Worm (Caenorhabditis elegans) whole organism, L4 larva: Measurements from ENCODE around the gene nas-9.

Experiments used
- D1046.2 ChIP-seq: fragments of 200-800 bp; sonication (Bioruptor generic); IDR thresholded peaks from 2 replicates; pipeline ENCODE4 v1.3.6; 2022; ENCODE audit warnings: missing genetic modification characterization, missing compliant biosample characterization
- F44E2.7 ChIP-seq: fragments of 200-800 bp; sonication (Bioruptor generic); IDR thresholded peaks from 2 replicates; pipeline ENCODE4 v2.1.2; 2022; ENCODE audit warnings: missing genetic modification characterization, missing compliant biosample characterization
- aha-1 ChIP-seq: fragments of 150-350 bp; peaks from one replicate; lab custom pipeline; 2014; ENCODE audit warnings: missing biosample characterization, missing genetic modification characterization
- arid-1 ChIP-seq: fragments of 200-800 bp; sonication (Bioruptor generic); conservative IDR thresholded peaks from 2 replicates; pipeline ENCODE4 v1.3.6; 2022; ENCODE audit warnings: missing genetic modification reagents, missing genetic modification characterization, missing compliant biosample characterization
- attf-4 ChIP-seq: sonication (generic microtip); optimal IDR thresholded peaks from 3 replicates; lab custom pipeline; 2017; ENCODE audit warnings: missing biosample characterization, missing genetic modification characterization
- ceh-20 ChIP-seq: fragments of 200-800 bp; sonication (Bioruptor generic); IDR thresholded peaks from 2 replicates; pipeline ENCODE4 v1.3.6; 2022; ENCODE audit warnings: missing genetic modification reagents, missing genetic modification characterization, missing compliant biosample characterization
- ceh-32 ChIP-seq: sonication (generic microtip); optimal IDR thresholded peaks from 2 replicates; lab custom pipeline; 2016; ENCODE audit warnings: mild to moderate bottlenecking, missing genetic modification characterization, missing compliant biosample characterization; ENCODE audit not compliant: poor library complexity
- ceh-62 ChIP-seq: sonication (generic microtip); optimal IDR thresholded peaks from 2 replicates; lab custom pipeline; 2017; ENCODE audit warnings: missing biosample characterization, missing genetic modification characterization
- daf-16 ChIP-seq, 3 experiments: sonication (generic microtip); optimal IDR thresholded peaks; 2 replicates each; lab custom pipeline; 2016 to 2017; ENCODE audit warnings: missing genetic modification characterization in 3 of 3, missing genetic modification reagents in 3 of 3, mild to moderate bottlenecking in 2 of 3, missing compliant biosample characterization in 2 of 3, missing biosample characterization in 1 of 3, moderate library complexity in 1 of 3
- daf-19 ChIP-seq: fragments of 200-800 bp; sonication (Bioruptor generic); conservative IDR thresholded peaks from 2 replicates; pipeline ENCODE4 v1.3.6; 2022; ENCODE audit warnings: missing genetic modification characterization, missing compliant biosample characterization
- dmd-6 ChIP-seq: fragments of 200-800 bp; sonication (Bioruptor generic); IDR thresholded peaks from 2 replicates; pipeline ENCODE4 v1.3.6; 2022; ENCODE audit warnings: missing genetic modification reagents, missing genetic modification characterization, missing compliant biosample characterization
- duxl-1 ChIP-seq: sonication (generic microtip); optimal IDR thresholded peaks from 2 replicates; lab custom pipeline; 2016; ENCODE audit warnings: mild to moderate bottlenecking, missing genetic modification characterization, moderate library complexity, missing compliant biosample characterization; ENCODE audit not compliant: poor library complexity
- dve-1 ChIP-seq: sonication (generic microtip); optimal IDR thresholded peaks from 2 replicates; lab custom pipeline; 2017; ENCODE audit warnings: antibody characterized with exemption, mild to moderate bottlenecking, missing genetic modification characterization, missing compliant biosample characterization; ENCODE audit not compliant: insufficient read depth
- egl-43 ChIP-seq: fragments of 200-800 bp; sonication (Bioruptor generic); IDR thresholded peaks from 2 replicates; pipeline ENCODE4 v1.3.6; 2022; ENCODE audit warnings: missing genetic modification reagents, missing genetic modification characterization, missing compliant biosample characterization
- hlh-11 ChIP-seq: fragments of 200-800 bp; sonication (Bioruptor generic); optimal IDR thresholded peaks from 2 replicates; lab custom pipeline; 2018; ENCODE audit warnings: mild to moderate bottlenecking, missing genetic modification characterization, missing compliant biosample characterization
- hlh-30 ChIP-seq: sonication (generic microtip); optimal IDR thresholded peaks from 2 replicates; lab custom pipeline; 2017; ENCODE audit warnings: antibody characterized with exemption, mild to moderate bottlenecking, missing genetic modification characterization, missing compliant biosample characterization; ENCODE audit not compliant: insufficient read depth
- lin-1 ChIP-seq: fragments of 200-800 bp; sonication (Bioruptor generic); IDR thresholded peaks from 2 replicates; pipeline ENCODE4 v1.3.6; 2022; ENCODE audit warnings: missing genetic modification reagents, missing genetic modification characterization, missing compliant biosample characterization
- lin-15B ChIP-seq: fragments of 150-350 bp; sonication (generic microtip); optimal IDR thresholded peaks from 3 replicates; lab custom pipeline; 2014; ENCODE audit warnings: missing biosample characterization, missing genetic modification characterization
- lsy-2 ChIP-seq, 2 experiments: fragments of 150-350 bp in 1 of 2; sonication (generic microtip) in 1 of 2; optimal IDR thresholded peaks; 2 replicates each; lab custom pipeline; 2014 to 2017; ENCODE audit warnings: missing biosample characterization in 2 of 2, missing genetic modification characterization in 2 of 2
- madf-5 ChIP-seq, 2 experiments: fragments of 200-800 bp; sonication (Bioruptor generic); IDR thresholded peaks; 2 replicates each; pipeline ENCODE4 v1.3.6; 2022; ENCODE audit warnings: missing compliant biosample characterization in 2 of 2, missing genetic modification characterization in 2 of 2
- madf-9 ChIP-seq: fragments of 200-800 bp; sonication (Bioruptor generic); conservative IDR thresholded peaks from 2 replicates; pipeline ENCODE4 v1.3.6; 2022; ENCODE audit warnings: missing genetic modification reagents, missing genetic modification characterization, missing compliant biosample characterization
- mdl-1 ChIP-seq, 2 experiments: fragments of 150-350 bp in 1 of 2; sonication (generic microtip) in 1 of 2; optimal IDR thresholded peaks; 2 replicates each; lab custom pipeline; 2014 to 2017; ENCODE audit warnings: missing biosample characterization in 2 of 2, missing genetic modification characterization in 2 of 2
- mdt-29 ChIP-seq: fragments of 200-800 bp; sonication (Bioruptor generic); IDR thresholded peaks from 2 replicates; pipeline ENCODE4 v1.3.6; 2022; ENCODE audit warnings: missing genetic modification reagents, missing genetic modification characterization, missing compliant biosample characterization
- mep-1 ChIP-seq: fragments of 150-350 bp; sonication (generic microtip); optimal IDR thresholded peaks from 3 replicates; lab custom pipeline; 2014; ENCODE audit warnings: missing biosample characterization, missing genetic modification characterization
- mxl-3 ChIP-seq: fragments of 200-800 bp; sonication (Bioruptor generic); optimal IDR thresholded peaks from 2 replicates; lab custom pipeline; 2018; ENCODE audit warnings: mild to moderate bottlenecking, missing genetic modification characterization, missing compliant biosample characterization
- nhr-102 ChIP-seq: sonication (generic microtip); optimal IDR thresholded peaks from 2 replicates; lab custom pipeline; 2016; ENCODE audit warnings: mild to moderate bottlenecking, missing genetic modification characterization, moderate library complexity, missing compliant biosample characterization
- nhr-111 ChIP-seq: fragments of 200-800 bp; sonication (Bioruptor generic); optimal IDR thresholded peaks from 2 replicates; lab custom pipeline; 2018; ENCODE audit warnings: mild to moderate bottlenecking, missing genetic modification characterization, missing compliant biosample characterization
- nhr-28 ChIP-seq: fragments of 150-350 bp; optimal IDR thresholded peaks from 2 replicates; lab custom pipeline; 2014; ENCODE audit warnings: missing biosample characterization, missing genetic modification characterization
- nhr-42 ChIP-seq: fragments of 200-800 bp; sonication (Bioruptor generic); IDR thresholded peaks from 2 replicates; pipeline ENCODE4 v1.3.6; 2022; ENCODE audit warnings: missing genetic modification characterization, missing compliant biosample characterization
- nhr-77 ChIP-seq: fragments of 150-350 bp; optimal IDR thresholded peaks from 2 replicates; lab custom pipeline; 2014; ENCODE audit warnings: missing biosample characterization, missing genetic modification characterization
- pha-4 ChIP-seq, 2 experiments: fragments of 150-350 bp in 1 of 2; fragments of 200-800 bp in 1 of 2; sonication (Bioruptor generic) in 1 of 2; IDR thresholded peaks in 1 of 2; optimal IDR thresholded peaks in 1 of 2; 2 replicates each; pipeline versions ENCODE4 v1.3.6 to Lab custom; 2014 to 2022; ENCODE audit warnings: missing genetic modification characterization in 2 of 2, missing genetic modification reagents in 2 of 2, missing biosample characterization in 1 of 2, missing compliant biosample characterization in 1 of 2
- pqm-1 ChIP-seq: sonication (generic microtip); optimal IDR thresholded peaks from 2 replicates; lab custom pipeline; 2017; ENCODE audit warnings: missing biosample characterization, missing genetic modification characterization
- rbr-2 ChIP-seq: sonication (generic microtip); optimal IDR thresholded peaks from 2 replicates; lab custom pipeline; 2016; ENCODE audit warnings: missing genotype, missing genetic modification characterization, missing compliant biosample characterization
- set-16 ChIP-seq: fragments of 200-800 bp; sonication (Bioruptor generic); IDR thresholded peaks from 2 replicates; pipeline ENCODE4 v1.3.6; 2022; ENCODE audit warnings: missing genetic modification reagents, missing genetic modification characterization, missing compliant biosample characterization
- skn-1 ChIP-seq: fragments of 150-350 bp; optimal IDR thresholded peaks from 2 replicates; lab custom pipeline; 2014; ENCODE audit warnings: missing biosample characterization, missing genetic modification characterization
- spr-3 ChIP-seq: fragments of 200-800 bp; sonication (Bioruptor generic); optimal IDR thresholded peaks from 2 replicates; lab custom pipeline; 2018; ENCODE audit warnings: mild to moderate bottlenecking, missing genetic modification characterization, missing compliant biosample characterization
- unc-130 ChIP-seq: sonication (generic microtip); optimal IDR thresholded peaks from 2 replicates; lab custom pipeline; 2016; ENCODE audit warnings: missing genetic modification reagents, missing genetic modification characterization, missing compliant biosample characterization
- vab-7 ChIP-seq: fragments of 200-800 bp; sonication (Bioruptor generic); IDR thresholded peaks from 2 replicates; pipeline ENCODE4 v1.3.6; 2022; ENCODE audit warnings: missing genetic modification reagents, missing genetic modification characterization, missing compliant biosample characterization
- ztf-7 ChIP-seq: fragments of 150-350 bp; optimal IDR thresholded peaks from 2 replicates; lab custom pipeline; 2014; ENCODE audit warnings: missing biosample characterization, missing genetic modification characterization

nas-9 gene

ce11 chrV:4839913-4840312 lies at the start of gene nas-9:
Gene nas-9, minus strand, starts transcription at chrV:4840013.
- TF ChIP-seq nhr-28 (tag; lab: Kevin White, UChicago), result peak; percentile 4
- TF ChIP-seq attf-4 (tag; lab: Kevin White, UChicago), result no peak
- no peak for TF ChIP-seq set-16 (GFP tag; lab: Robert Waterston, UW)
- no peak for TF ChIP-seq hlh-11 (tag; lab: Kevin White, UChicago)
- no peak for TF ChIP-seq pha-4 (GFP tag; IDR thresholded peaks at IDR 0.05; lab: Robert Waterston, UW)
- no peak for TF ChIP-seq pha-4 (tag; optimal IDR thresholded peaks at IDR 0.05; lab: Kevin White, UChicago)
- no peak for TF ChIP-seq madf-5 (GFP tag; IDR thresholded peaks at IDR 0.05; lab: Robert Waterston, UW)
- TF ChIP-seq mdl-1 (tag; optimal IDR thresholded peaks at IDR 0.05; lab: Kevin White, UChicago), result no peak
- TF ChIP-seq, all 104 proteins: peak for 1

DNA sequence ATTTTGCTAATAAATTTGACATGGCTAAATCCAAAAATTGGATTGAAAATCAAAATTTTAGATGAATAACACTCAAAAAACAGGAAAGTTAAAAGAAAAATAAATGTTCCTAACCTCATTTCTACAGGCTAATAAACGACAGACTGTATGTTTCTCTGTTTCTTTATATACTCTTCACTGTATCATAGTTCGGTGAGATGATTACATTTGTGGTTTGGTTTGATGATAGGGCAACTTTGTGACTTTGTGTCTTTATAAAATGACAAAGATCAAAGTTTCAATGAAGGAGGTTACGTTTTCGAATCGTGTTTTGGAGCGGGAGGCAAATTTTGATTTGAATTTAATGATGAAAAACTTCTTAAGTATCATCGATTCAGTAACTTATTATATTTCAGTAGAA lies 49.7 kb upstream of the nas-9 start, which contains the start of gene ugt-12:
ugt-12 (minus strand) TSS at position 153 of the 400 bp plus-strand sequence.
- peak; percentile 18 for TF ChIP-seq hlh-30
- TF ChIP-seq D1046.2 (GFP tag; lab: Robert Waterston, UW), result no peak
- no peak for TF ChIP-seq nhr-111 (GFP tag; lab: Kevin White, UChicago)
- TF ChIP-seq pqm-1 (tag; lab: Kevin White, UChicago), result peak; percentile 71
- no peak for TF ChIP-seq duxl-1 (tag; lab: Kevin White, UChicago)
- TF ChIP-seq skn-1, result no peak
- peak; percentile 35 for TF ChIP-seq dve-1 (tag; lab: Kevin White, UChicago)
- TF ChIP-seq arid-1 (GFP tag; lab: Robert Waterston, UW), result no peak
- peak; percentile 60 for TF ChIP-seq dmd-6 (GFP tag; lab: Robert Waterston, UW)
- peak; percentile 57 for TF ChIP-seq ztf-7 (tag; lab: Kevin White, UChicago)
- TF ChIP-seq daf-16 (GFP tag; optimal IDR thresholded peaks at IDR 0.05; lab: Kevin White, UChicago), result no peak
- TF ChIP-seq daf-16 (tag; optimal IDR thresholded peaks at IDR 0.05; lab: Kevin White, UChicago), result peak; percentile 54
- TF ChIP-seq ceh-32, result no peak
- TF ChIP-seq vab-7, result no peak
- TF ChIP-seq mep-1 (tag; lab: Kevin White, UChicago), result peak; percentile 18
- no peak for TF ChIP-seq spr-3 (GFP tag; lab: Kevin White, UChicago)
- peak; percentile 93 for TF ChIP-seq nhr-28 (tag; lab: Kevin White, UChicago)
- TF ChIP-seq nhr-102 (tag; lab: Kevin White, UChicago), result peak; percentile 28
- no peak for TF ChIP-seq daf-19 (GFP tag; lab: Robert Waterston, UW)
- TF ChIP-seq hlh-11 (tag; lab: Kevin White, UChicago), result peak; percentile 37
- TF ChIP-seq lin-1 (GFP tag; lab: Robert Waterston, UW), result no peak
- no peak for TF ChIP-seq mxl-3 (GFP tag; lab: Kevin White, UChicago)
- peak; percentile 58 for TF ChIP-seq nhr-77 (tag; lab: Kevin White, UChicago)
- no peak for TF ChIP-seq ceh-20 (GFP tag; lab: Robert Waterston, UW)

DNA sequence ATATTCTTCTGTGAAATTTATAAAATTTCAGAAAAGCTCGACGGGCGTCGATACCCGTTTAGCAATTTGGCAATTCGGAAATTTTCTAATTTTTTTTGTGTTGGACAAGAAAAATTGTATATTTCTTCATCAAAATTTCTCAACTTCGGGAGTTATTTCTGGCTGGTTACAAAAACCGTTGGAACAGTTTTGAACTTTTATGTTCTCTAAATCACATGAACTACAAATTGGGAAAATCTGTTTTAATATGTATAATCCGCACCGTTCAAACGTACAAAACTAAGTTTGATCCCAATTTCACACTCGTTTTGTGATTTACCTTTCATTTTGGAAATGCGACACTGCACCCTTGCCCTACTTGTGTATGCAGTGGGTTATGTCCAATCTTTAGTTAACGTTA lies 45.6 kb upstream of the nas-9 start, which contains the start of gene T19H12.3:
T19H12.3 (plus strand) TSS at position 301 of the 400 bp plus-strand sequence.
- no peak for TF ChIP-seq mep-1 (tag; lab: Kevin White, UChicago)
- no peak for TF ChIP-seq nhr-102 (tag; lab: Kevin White, UChicago)
- TF ChIP-seq pqm-1 (tag; lab: Kevin White, UChicago), result no peak
- TF ChIP-seq spr-3 (GFP tag; lab: Kevin White, UChicago), result no peak
- no peak for TF ChIP-seq aha-1 (tag; lab: Kevin White, UChicago)
- no peak for TF ChIP-seq F44E2.7 (GFP tag; lab: Robert Waterston, UW)
- TF ChIP-seq lsy-2 (tag; optimal IDR thresholded peaks at IDR 0.05; lab: Kevin White, UChicago), result no peak
- no peak for TF ChIP-seq ceh-62 (tag; lab: Kevin White, UChicago)
- TF ChIP-seq hlh-30, result no peak
- no peak for TF ChIP-seq mxl-3 (GFP tag; lab: Kevin White, UChicago)
- TF ChIP-seq arid-1 (GFP tag; lab: Robert Waterston, UW), result no peak
- TF ChIP-seq lin-15B (tag; lab: Kevin White, UChicago), result no peak
- TF ChIP-seq unc-130 (GFP tag; lab: Kevin White, UChicago), result no peak
- TF ChIP-seq rbr-2 (tag; lab: Kevin White, UChicago), result no peak
- TF ChIP-seq mdt-29, result no peak
- no peak for TF ChIP-seq madf-9 (GFP tag; lab: Robert Waterston, UW)
- no peak for TF ChIP-seq vab-7
- no peak for TF ChIP-seq nhr-42
- no peak for TF ChIP-seq egl-43 (GFP tag; lab: Robert Waterston, UW)
